Worm (Caenorhabditis elegans) whole organism, young adult: Measurements from ENCODE around the gene Y50D4C.6.

Experiments
- F49E8.2 ChIP-seq: sonication (generic microtip); optimal IDR thresholded peaks from 3 replicates; lab custom pipeline; 2017; ENCODE audit warnings: missing genetic modification characterization, mild to moderate bottlenecking, missing compliant biosample characterization, antibody characterized with exemption, moderate library complexity; ENCODE audit not compliant: insufficient read depth
- Y53G8AR.9 ChIP-seq: fragments of 200-800 bp; sonication (Bioruptor generic); conservative IDR thresholded peaks from 2 replicates; pipeline ENCODE4 v1.3.6; 2022; ENCODE audit warnings: missing genetic modification reagents, missing genetic modification characterization, missing compliant biosample characterization
- ama-1 ChIP-seq, 3 experiments: fragments of 150-350 bp in 1 of 3; sonication (generic microtip) in 2 of 3; optimal IDR thresholded peaks; 2 replicates each; lab custom pipeline; 2014 to 2018; ENCODE audit warnings: missing biosample characterization in 2 of 3, missing genetic modification characterization in 2 of 3, missing genetic modification reagents in 2 of 3

ce11 chrV:976498-977063 lies 26.9 kb upstream of the Y50D4C.6 start:
- no peak for TF ChIP-seq F49E8.2 (tag; lab: Kevin White, UChicago)
- TF ChIP-seq Y53G8AR.9 (GFP tag; lab: Robert Waterston, UW): no peak
- TF ChIP-seq ama-1 (optimal IDR thresholded peaks at IDR 0.05; lab: Kevin White, UChicago): no peak
- no peak for TF ChIP-seq ama-1 (GFP tag; optimal IDR thresholded peaks at IDR 0.05; lab: Kevin White, UChicago)
